Fruit fly (Drosophila melanogaster) whole organism, embryonic: ENCODE results near the gene CG5160.

Experiments used
- Ada2b ChIP-seq: fragments of 200-800 bp; sonication (Bioruptor generic); IDR thresholded peaks from 2 replicates; pipeline ENCODE4 v1.3.6; 2022; ENCODE audit warnings: missing biosample characterization, missing genetic modification characterization
- Aef1 ChIP-seq: fragments of 200-800 bp; sonication (Bioruptor generic); IDR thresholded peaks from 3 replicates; pipeline ENCODE4 v1.3.6; 2022; ENCODE audit warnings: missing biosample characterization, missing genetic modification characterization
- BEAF-32 ChIP-seq: fragments of 200-800 bp; sonication (Bioruptor generic); optimal IDR thresholded peaks from 3 replicates; lab custom pipeline; 2017; ENCODE audit warnings: missing biosample characterization, missing genetic modification characterization, mild to moderate bottlenecking, moderate library complexity, missing genetic modification reagents
- C15 ChIP-seq: fragments of 200-800 bp; sonication (Bioruptor generic); IDR thresholded peaks from 3 replicates; pipeline ENCODE4 v1.3.6; 2022; ENCODE audit warnings: missing biosample characterization, missing genetic modification characterization
- CG10147 ChIP-seq: fragments of 200-800 bp; sonication (Bioruptor generic); optimal IDR thresholded peaks from 2 replicates; lab custom pipeline; 2019; ENCODE audit warnings: missing biosample characterization, mild to moderate bottlenecking, missing genetic modification characterization, moderate library complexity
- CG10209 ChIP-seq: fragments of 200-800 bp; sonication (Bioruptor generic); optimal IDR thresholded peaks from 3 replicates; lab custom pipeline; 2017; ENCODE audit warnings: missing biosample characterization, mild to moderate bottlenecking, missing genetic modification characterization, missing genetic modification reagents
- CG10565 ChIP-seq: fragments of 200-800 bp; sonication (Bioruptor generic); optimal IDR thresholded peaks from 3 replicates; lab custom pipeline; 2016; ENCODE audit warnings: missing biosample characterization, mild to moderate bottlenecking, missing genetic modification characterization
- CG12071 ChIP-seq: fragments of 200-800 bp; sonication (Bioruptor generic); optimal IDR thresholded peaks from 3 replicates; lab custom pipeline; 2018; ENCODE audit warnings: missing biosample characterization, mild to moderate bottlenecking, missing genetic modification characterization
- CG14050 ChIP-seq: fragments of 200-800 bp; sonication (Bioruptor generic); IDR thresholded peaks from 3 replicates; pipeline ENCODE4 v1.3.6; 2022; ENCODE audit warnings: missing biosample characterization, missing genetic modification characterization
- CG15479 ChIP-seq: fragments of 200-800 bp; sonication (Bioruptor generic); optimal IDR thresholded peaks from 3 replicates; lab custom pipeline; 2019; ENCODE audit warnings: missing biosample characterization, mild to moderate bottlenecking, missing genetic modification characterization, moderate library complexity
- CG15514 ChIP-seq: fragments of 200-800 bp; sonication (Bioruptor generic); optimal IDR thresholded peaks from 3 replicates; lab custom pipeline; 2017; ENCODE audit warnings: missing biosample characterization, missing genetic modification characterization, mild to moderate bottlenecking, moderate library complexity, missing genetic modification reagents
- CG16813 ChIP-seq: fragments of 200-800 bp; sonication (Bioruptor generic); IDR thresholded peaks from 3 replicates; pipeline ENCODE4 v1.3.6; 2022; ENCODE audit warnings: missing biosample characterization, missing genetic modification characterization; ENCODE audit not compliant: partially characterized antibody
- CG30431 ChIP-seq: fragments of 200-800 bp; sonication (Bioruptor generic); optimal IDR thresholded peaks from 2 replicates; lab custom pipeline; 2017; ENCODE audit warnings: missing biosample characterization, missing genetic modification characterization
- CG33213 ChIP-seq: fragments of 200-800 bp; sonication (Bioruptor generic); optimal IDR thresholded peaks from 3 replicates; lab custom pipeline; 2016; ENCODE audit warnings: missing biosample characterization, missing genetic modification characterization
- CG4282 ChIP-seq: fragments of 200-800 bp; sonication (Bioruptor generic); optimal IDR thresholded peaks from 2 replicates; lab custom pipeline; 2016; ENCODE audit warnings: missing biosample characterization, missing genetic modification characterization
- CG4730 ChIP-seq: fragments of 200-800 bp; sonication (Bioruptor generic); IDR thresholded peaks from 2 replicates; pipeline ENCODE4 v1.3.6; 2022; ENCODE audit warnings: missing biosample characterization, missing genetic modification characterization
- CG5245 ChIP-seq: fragments of 200-800 bp; sonication (Bioruptor generic); optimal IDR thresholded peaks from 3 replicates; lab custom pipeline; 2016; ENCODE audit warnings: missing biosample characterization, missing genetic modification characterization
- CG6765 ChIP-seq: fragments of 200-800 bp; sonication (Bioruptor generic); optimal IDR thresholded peaks from 3 replicates; lab custom pipeline; 2017; ENCODE audit warnings: missing biosample characterization, mild to moderate bottlenecking, missing genetic modification characterization
- CG7372 ChIP-seq: fragments of 200-800 bp; sonication (Bioruptor generic); IDR thresholded peaks from 2 replicates; pipeline ENCODE4 v1.3.6; 2022; ENCODE audit warnings: missing biosample characterization, missing genetic modification characterization
- CG7928 ChIP-seq: fragments of 200-800 bp; sonication (Bioruptor generic); optimal IDR thresholded peaks from 2 replicates; lab custom pipeline; 2017; ENCODE audit warnings: missing biosample characterization, mild to moderate bottlenecking, missing genetic modification characterization
- CG8478 ChIP-seq: fragments of >200 bp; optimal IDR thresholded peaks from 2 replicates; lab custom pipeline; 2018
- Chrac-16 ChIP-seq: fragments of 200-800 bp; sonication (Bioruptor generic); optimal IDR thresholded peaks from 3 replicates; lab custom pipeline; 2016; ENCODE audit warnings: missing biosample characterization, missing genetic modification characterization
- Dad ChIP-seq: fragments of 200-800 bp; sonication (Bioruptor generic); optimal IDR thresholded peaks from 3 replicates; lab custom pipeline; 2016; ENCODE audit warnings: missing biosample characterization, missing genetic modification characterization
- Dll ChIP-seq: fragments of 200-800 bp; sonication (Bioruptor generic); IDR thresholded peaks from 4 replicates; pipeline ENCODE4 v1.3.6; 2022; ENCODE audit warnings: missing biosample characterization, missing genetic modification characterization; ENCODE audit not compliant: partially characterized antibody
- Myb ChIP-seq: fragments of 200-800 bp; sonication (Bioruptor generic); optimal IDR thresholded peaks from 2 replicates; lab custom pipeline; 2016; ENCODE audit warnings: missing biosample characterization, missing genetic modification characterization
- Oli ChIP-seq: fragments of 200-800 bp; sonication (Bioruptor generic); optimal IDR thresholded peaks from 2 replicates; lab custom pipeline; 2018; ENCODE audit warnings: missing biosample characterization, mild to moderate bottlenecking, missing genetic modification characterization, moderate library complexity
- Ptx1 ChIP-seq: fragments of 200-800 bp; sonication (Bioruptor generic); IDR thresholded peaks from 2 replicates; pipeline ENCODE4 v1.3.6; 2022; ENCODE audit warnings: missing biosample characterization, missing genetic modification characterization
- Side ChIP-seq: fragments of 200-800 bp; sonication (Bioruptor generic); optimal IDR thresholded peaks from 2 replicates; lab custom pipeline; 2016; ENCODE audit warnings: missing biosample characterization, missing genetic modification characterization
- Sry-δ ChIP-seq: fragments of 200-800 bp; sonication (Bioruptor generic); optimal IDR thresholded peaks from 2 replicates; lab custom pipeline; 2016; ENCODE audit warnings: missing biosample characterization, missing genetic modification characterization
- corto ChIP-seq: fragments of 200-800 bp; sonication (Bioruptor generic); optimal IDR thresholded peaks from 2 replicates; lab custom pipeline; 2016; ENCODE audit warnings: missing biosample characterization, mild to moderate bottlenecking, missing genetic modification characterization, moderate library complexity
- danr ChIP-seq: fragments of 200-800 bp; sonication (Bioruptor generic); IDR thresholded peaks from 2 replicates; pipeline ENCODE4 v1.3.6; 2022; ENCODE audit warnings: missing biosample characterization, missing genetic modification characterization
- dati ChIP-seq: fragments of 200-800 bp; sonication (Bioruptor generic); IDR thresholded peaks from 2 replicates; pipeline ENCODE4 v1.3.6; 2022; ENCODE audit warnings: missing biosample characterization, missing genetic modification characterization
- fd102C ChIP-seq: fragments of 200-800 bp; sonication (Bioruptor generic); optimal IDR thresholded peaks from 2 replicates; lab custom pipeline; 2018; ENCODE audit warnings: missing biosample characterization, mild to moderate bottlenecking, missing genetic modification characterization, moderate library complexity
- fd3F ChIP-seq: fragments of 200-800 bp; sonication (Bioruptor generic); optimal IDR thresholded peaks from 2 replicates; lab custom pipeline; 2018; ENCODE audit warnings: missing biosample characterization, mild to moderate bottlenecking, missing genetic modification characterization, moderate library complexity
- fu2 ChIP-seq: fragments of 200-800 bp; sonication (Bioruptor generic); optimal IDR thresholded peaks from 2 replicates; lab custom pipeline; 2016; ENCODE audit warnings: missing biosample characterization, missing genetic modification characterization
- gem ChIP-seq: fragments of 200-800 bp; sonication (Bioruptor generic); optimal IDR thresholded peaks from 2 replicates; lab custom pipeline; 2019; ENCODE audit warnings: missing biosample characterization, mild to moderate bottlenecking, missing genetic modification characterization, moderate library complexity
- gfzf ChIP-seq: fragments of 200-800 bp; sonication (Bioruptor generic); optimal IDR thresholded peaks from 2 replicates; lab custom pipeline; 2016; ENCODE audit warnings: missing biosample characterization, mild to moderate bottlenecking, missing genetic modification characterization, moderate library complexity
- lilli ChIP-seq: fragments of 200-800 bp; sonication (Bioruptor generic); optimal IDR thresholded peaks from 3 replicates; lab custom pipeline; 2016; ENCODE audit warnings: missing biosample characterization, missing genetic modification characterization
- maf-S ChIP-seq: fragments of 200-800 bp; sonication (Bioruptor generic); optimal IDR thresholded peaks from 2 replicates; lab custom pipeline; 2016; ENCODE audit warnings: missing biosample characterization, missing genetic modification characterization
- mirr ChIP-seq: fragments of 200-800 bp; sonication (Bioruptor generic); optimal IDR thresholded peaks from 3 replicates; lab custom pipeline; 2018; ENCODE audit warnings: missing biosample characterization, mild to moderate bottlenecking, missing genetic modification characterization
- mld ChIP-seq: fragments of 200-800 bp; sonication (Bioruptor generic); IDR thresholded peaks from 3 replicates; pipeline ENCODE4 v1.3.6; 2022; ENCODE audit warnings: missing biosample characterization, missing genetic modification characterization; ENCODE audit not compliant: partially characterized antibody
- nerfin-2 ChIP-seq: fragments of 200-800 bp; sonication (Bioruptor generic); IDR thresholded peaks from 2 replicates; pipeline ENCODE4 v1.3.6; 2022; ENCODE audit warnings: missing biosample characterization, missing genetic modification characterization; ENCODE audit not compliant: partially characterized antibody
- p53 ChIP-seq: fragments of 200-800 bp; sonication (Bioruptor generic); optimal IDR thresholded peaks from 2 replicates; lab custom pipeline; 2016; ENCODE audit warnings: missing biosample characterization, missing genetic modification characterization
- pita ChIP-seq: fragments of 200-800 bp; sonication (Bioruptor generic); optimal IDR thresholded peaks from 2 replicates; lab custom pipeline; 2017; ENCODE audit warnings: missing biosample characterization, mild to moderate bottlenecking, missing genetic modification characterization
- repo ChIP-seq: fragments of 200-800 bp; sonication (Bioruptor generic); optimal IDR thresholded peaks from 2 replicates; lab custom pipeline; 2016; ENCODE audit warnings: missing biosample characterization, missing genetic modification characterization
- tll ChIP-seq, 2 experiments: fragments of 200-800 bp in 1 of 2; fragments of >200 bp in 1 of 2; sonication (Bioruptor generic) in 1 of 2; optimal IDR thresholded peaks; 2 replicates each; lab custom pipeline; 2017 to 2019; ENCODE audit warnings: missing biosample characterization in 2 of 2, missing genetic modification characterization in 2 of 2, mild to moderate bottlenecking in 1 of 2, moderate library complexity in 1 of 2
- unc-4 ChIP-seq: fragments of 200-800 bp; sonication (Bioruptor generic); IDR thresholded peaks from 2 replicates; pipeline ENCODE4 v1.3.6; 2022; ENCODE audit warnings: missing biosample characterization, missing genetic modification characterization; ENCODE audit not compliant: partially characterized antibody
- zf30C ChIP-seq: fragments of 200-800 bp; sonication (Bioruptor generic); optimal IDR thresholded peaks from 3 replicates; lab custom pipeline; 2018; ENCODE audit warnings: missing biosample characterization, mild to moderate bottlenecking, missing genetic modification characterization

CG5160 gene

DNA sequence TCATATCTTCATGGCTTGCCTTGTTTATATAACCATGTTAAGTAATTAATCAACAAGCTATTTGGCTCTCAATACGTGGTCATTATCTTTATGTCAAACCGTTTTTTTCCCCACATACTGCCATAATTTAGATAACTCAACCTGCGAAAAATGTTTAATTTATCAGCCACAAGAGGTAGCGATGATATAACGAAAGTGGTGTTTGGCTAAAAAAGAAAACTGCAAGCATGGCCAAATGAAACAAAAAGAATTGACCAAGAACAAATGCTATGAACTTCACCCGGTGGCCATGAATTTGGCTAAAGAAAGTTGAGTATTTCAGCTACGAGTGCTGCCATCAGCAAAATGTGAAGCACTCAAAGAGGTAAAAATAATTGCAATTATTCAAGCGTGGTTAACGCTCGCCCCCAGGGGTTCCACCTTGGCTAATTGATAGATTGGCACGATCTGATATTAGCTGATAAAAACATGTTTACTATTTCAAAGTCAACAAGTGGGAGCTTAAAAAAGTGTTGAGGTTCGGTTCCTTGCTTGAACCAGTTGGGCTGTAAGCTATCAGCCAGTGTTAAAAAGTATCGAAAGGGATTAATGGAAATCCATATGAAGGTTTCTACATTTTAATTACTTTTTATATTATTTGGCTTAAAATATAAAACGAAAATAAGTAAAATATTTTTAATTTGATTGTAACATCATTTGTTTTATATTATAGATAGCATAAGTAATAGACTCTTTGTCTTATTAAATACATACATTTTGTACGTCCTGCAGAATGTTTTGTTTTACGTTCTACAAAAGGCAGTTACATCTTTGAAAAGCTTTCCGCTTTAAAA is 38.2 kb upstream of the CG5160 start (continued):
- TF ChIP-seq zf30C (no peak), nerfin-2 (GFP tag; lab: Robert Waterston, UW) (no peak), mirr (GFP tag; lab: Kevin White, UChicago) (peak; percentile 94), CG4282 (GFP tag; lab: Kevin White, UChicago) (peak; percentile 52), CG33213 (GFP tag; lab: Kevin White, UChicago) (peak; percentile 79), gem (peak; percentile 67), Ptx1 (GFP tag; lab: Robert Waterston, UW) (peak; percentile 61), Chrac-16 (GFP tag; lab: Kevin White, UChicago) (no peak), tll (GFP tag; optimal IDR thresholded peaks at IDR 0.05; lab: Kevin White, UChicago) (no peak), Dad (GFP tag; lab: Kevin White, UChicago) (peak; percentile 53), Side (GFP tag; lab: Kevin White, UChicago) (peak; percentile 64), Sry-δ (peak; percentile 43), BEAF-32 (GFP tag; lab: Kevin White, UChicago) (no peak), fu2 (GFP tag; lab: Kevin White, UChicago) (peak; percentile 48), p53 (GFP tag; lab: Kevin White, UChicago) (peak; percentile 68), unc-4 (GFP tag; lab: Robert Waterston, UW) (no peak), C15 (GFP tag; lab: Robert Waterston, UW) (peak; percentile 70; the same call in 1 of the 3 replicates), CG30431 (GFP tag; lab: Kevin White, UChicago) (peak; percentile 36), mld (GFP tag; lab: Robert Waterston, UW) (no peak), Ada2b (GFP tag; lab: Robert Waterston, UW) (peak; percentile 37; the same call in 1 of the 2 replicates), CG16813 (GFP tag; lab: Robert Waterston, UW) (no peak), CG10209 (GFP tag; lab: Kevin White, UChicago) (peak; percentile 84), Myb (peak; percentile 69), CG6765 (GFP tag; lab: Kevin White, UChicago) (peak; percentile 52), CG8478 (lab: Kevin White, UChicago) (no peak), lilli (GFP tag; lab: Kevin White, UChicago) (peak; percentile 48), CG4730 (peak; percentile 61), gfzf (GFP tag; lab: Kevin White, UChicago) (peak; percentile 4), CG15479 (no peak), repo (GFP tag; lab: Kevin White, UChicago) (peak; percentile 64), maf-S (GFP tag; lab: Kevin White, UChicago) (peak; percentile 73), Aef1 (GFP tag; lab: Robert Waterston, UW) (no peak; the same call in 2 of the 3 replicates), CG10147 (GFP tag; lab: Kevin White, UChicago) (peak; percentile 57), CG5245 (GFP tag; lab: Kevin White, UChicago) (peak; percentile 33), CG7372 (GFP tag; lab: Robert Waterston, UW) (peak; percentile 54; the same call in 1 of the 2 replicates), danr (peak; percentile 69; the same call in 1 of the 2 replicates), CG15514 (peak; percentile 91), CG14050 (GFP tag; lab: Robert Waterston, UW) (peak; percentile 72), CG12071 (peak; percentile 75), fd102C (GFP tag; lab: Kevin White, UChicago) (no peak), corto (GFP tag; lab: Kevin White, UChicago) (no peak), CG7928 (peak; percentile 41), Oli (tag; lab: Kevin White, UChicago) (no peak), dati (GFP tag; lab: Robert Waterston, UW) (no peak), fd3F (GFP tag; lab: Kevin White, UChicago) (peak; percentile 82), CG10565 (GFP tag; lab: Kevin White, UChicago) (no peak), Dll (GFP tag; lab: Robert Waterston, UW) (no peak), pita (GFP tag; lab: Kevin White, UChicago) (peak; percentile 26)
